Worm (Caenorhabditis elegans) whole organism, late embryonic: ENCODE measurements around the gene fbxa-131.

ENCODE experiments used
- C08G9.2 ChIP-seq: sonication (generic microtip); optimal IDR thresholded peaks from 2 replicates; lab custom pipeline; 2016; ENCODE audit warnings: mild to moderate bottlenecking, missing genetic modification characterization, moderate library complexity, missing compliant biosample characterization
- C38D4.7 ChIP-seq: fragments of 200-800 bp; sonication (Bioruptor generic); optimal IDR thresholded peaks from 2 replicates; lab custom pipeline; 2018; ENCODE audit warnings: mild to moderate bottlenecking, missing genetic modification characterization, moderate library complexity, missing compliant biosample characterization
- K02D7.2 ChIP-seq: sonication (generic microtip); optimal IDR thresholded peaks from 2 replicates; lab custom pipeline; 2017; ENCODE audit warnings: mild to moderate bottlenecking, missing genetic modification characterization, missing compliant biosample characterization
- K09A11.1 ChIP-seq: sonication (generic microtip); optimal IDR thresholded peaks from 2 replicates; lab custom pipeline; 2017; ENCODE audit warnings: antibody characterized with exemption, mild to moderate bottlenecking, missing genetic modification characterization, missing compliant biosample characterization; ENCODE audit not compliant: insufficient read depth
- Y22D7AL.16 ChIP-seq: sonication (generic microtip); optimal IDR thresholded peaks from 2 replicates; lab custom pipeline; 2016; ENCODE audit warnings: missing genetic modification characterization, missing compliant biosample characterization
- ceh-34 ChIP-seq: sonication (generic microtip); optimal IDR thresholded peaks from 2 replicates; lab custom pipeline; 2016; ENCODE audit warnings: mild to moderate bottlenecking, missing genetic modification characterization, missing compliant biosample characterization
- ceh-48 ChIP-seq: sonication (generic microtip); optimal IDR thresholded peaks from 2 replicates; lab custom pipeline; 2016; ENCODE audit warnings: missing genetic modification characterization, inconsistent platforms, missing compliant biosample characterization
- ceh-6 ChIP-seq: fragments of 200-800 bp; sonication (Bioruptor generic); optimal IDR thresholded peaks from 2 replicates; lab custom pipeline; 2018; ENCODE audit warnings: mild to moderate bottlenecking, missing genetic modification characterization, missing compliant biosample characterization
- dve-1 ChIP-seq: sonication (generic microtip); optimal IDR thresholded peaks from 2 replicates; lab custom pipeline; 2017; ENCODE audit warnings: antibody characterized with exemption, mild to moderate bottlenecking, missing genetic modification characterization, missing compliant biosample characterization
- fax-1 ChIP-seq: sonication (generic microtip); optimal IDR thresholded peaks from 2 replicates; lab custom pipeline; 2016; ENCODE audit warnings: missing genotype, missing genetic modification characterization, missing compliant biosample characterization
- fkh-10 ChIP-seq: fragments of 150-350 bp; optimal IDR thresholded peaks from 2 replicates; lab custom pipeline; 2014; ENCODE audit warnings: missing biosample characterization, missing genetic modification reagents, missing genetic modification characterization
- fkh-6 ChIP-seq: sonication (generic microtip); optimal IDR thresholded peaks from 2 replicates; lab custom pipeline; 2016; ENCODE audit warnings: missing genetic modification characterization, missing compliant biosample characterization
- hlh-13 ChIP-seq: fragments of 200-800 bp; sonication (Bioruptor generic); optimal IDR thresholded peaks from 2 replicates; lab custom pipeline; 2018; ENCODE audit warnings: mild to moderate bottlenecking, missing genetic modification characterization, missing compliant biosample characterization
- hlh-15 ChIP-seq: sonication (generic microtip); optimal IDR thresholded peaks from 2 replicates; lab custom pipeline; 2016; ENCODE audit warnings: missing genetic modification characterization, missing compliant biosample characterization
- hlh-30 ChIP-seq: sonication (generic microtip); optimal IDR thresholded peaks from 2 replicates; lab custom pipeline; 2017; ENCODE audit warnings: antibody characterized with exemption, missing genetic modification characterization, missing compliant biosample characterization; ENCODE audit not compliant: insufficient read depth
- hlh-6 ChIP-seq: sonication (generic microtip); optimal IDR thresholded peaks from 2 replicates; lab custom pipeline; 2016; ENCODE audit warnings: missing genotype, missing genetic modification characterization, missing compliant biosample characterization
- lim-6 ChIP-seq: sonication (generic microtip); optimal IDR thresholded peaks from 2 replicates; lab custom pipeline; 2016; ENCODE audit warnings: missing genetic modification characterization, missing compliant biosample characterization
- nhr-11 ChIP-seq: fragments of 150-350 bp; optimal IDR thresholded peaks from 2 replicates; lab custom pipeline; 2014; ENCODE audit warnings: missing biosample characterization, missing genetic modification characterization
- nhr-232 ChIP-seq: sonication (generic microtip); optimal IDR thresholded peaks from 2 replicates; lab custom pipeline; 2016; ENCODE audit warnings: missing genetic modification characterization, missing compliant biosample characterization
- npax-4 ChIP-seq: sonication (generic microtip); optimal IDR thresholded peaks from 2 replicates; lab custom pipeline; 2016; ENCODE audit warnings: missing genetic modification characterization, missing compliant biosample characterization
- odd-2 ChIP-seq: sonication (generic microtip); optimal IDR thresholded peaks from 2 replicates; lab custom pipeline; 2017; ENCODE audit warnings: antibody characterized with exemption, mild to moderate bottlenecking, missing genetic modification characterization, missing compliant biosample characterization
- pag-3 ChIP-seq: sonication (generic microtip); optimal IDR thresholded peaks from 2 replicates; lab custom pipeline; 2016; ENCODE audit warnings: missing compliant biosample characterization, missing genetic modification characterization, borderline replicate concordance
- pax-1 ChIP-seq: fragments of 150-350 bp; optimal IDR thresholded peaks from 2 replicates; lab custom pipeline; 2014; ENCODE audit warnings: missing biosample characterization, missing genetic modification characterization
- pha-4 ChIP-seq: fragments of 150-350 bp; optimal IDR thresholded peaks from 2 replicates; lab custom pipeline; 2018; ENCODE audit warnings: missing biosample characterization, missing genetic modification reagents, missing genetic modification characterization
- pros-1 ChIP-seq: fragments of 150-350 bp; optimal IDR thresholded peaks from 2 replicates; lab custom pipeline; 2014; ENCODE audit warnings: missing biosample characterization, missing genetic modification reagents, missing genetic modification characterization
- sdc-2 ChIP-seq: sonication (generic microtip); optimal IDR thresholded peaks from 2 replicates; lab custom pipeline; 2016; ENCODE audit warnings: missing genotype, missing genetic modification characterization, missing compliant biosample characterization
- sox-4 ChIP-seq: sonication (generic microtip); optimal IDR thresholded peaks from 2 replicates; lab custom pipeline; 2017; ENCODE audit warnings: mild to moderate bottlenecking, missing genetic modification characterization, inconsistent platforms, missing compliant biosample characterization
- syd-9 ChIP-seq: sonication (generic microtip); optimal IDR thresholded peaks from 2 replicates; lab custom pipeline; 2016; ENCODE audit warnings: mild to moderate bottlenecking, missing genetic modification characterization, moderate library complexity, missing compliant biosample characterization
- tbx-2 ChIP-seq: sonication (generic microtip); optimal IDR thresholded peaks from 2 replicates; lab custom pipeline; 2016; ENCODE audit warnings: missing genetic modification characterization, missing compliant biosample characterization
- unc-3 ChIP-seq, 2 experiments: fragments of 200-800 bp in 1 of 2; sonication (Bioruptor generic) in 1 of 2; sonication (generic microtip) in 1 of 2; conservative IDR thresholded peaks in 1 of 2; optimal IDR thresholded peaks in 1 of 2; 2 replicates each; pipeline versions ENCODE4 v1.3.6 to Lab custom; 2016 to 2022; ENCODE audit warnings: missing compliant biosample characterization in 2 of 2, missing genetic modification characterization in 2 of 2, missing genetic modification reagents in 1 of 2
- unc-42 ChIP-seq: sonication (generic microtip); optimal IDR thresholded peaks from 2 replicates; lab custom pipeline; 2016; ENCODE audit warnings: missing genotype, missing genetic modification characterization, missing compliant biosample characterization
- unc-55 ChIP-seq: sonication (generic microtip); optimal IDR thresholded peaks from 2 replicates; lab custom pipeline; 2017; ENCODE audit warnings: missing biosample characterization, missing genetic modification reagents, missing genetic modification characterization
- unc-86 ChIP-seq: sonication (generic microtip); optimal IDR thresholded peaks from 2 replicates; lab custom pipeline; 2016; ENCODE audit warnings: missing genetic modification characterization, missing compliant biosample characterization

The fbxa-131 gene

ce11 chrV:19752879-19753278 lies 14.7 kb downstream of the fbxa-131 start:
- TF ChIP-seq unc-55 (no peak), pag-3 (tag; lab: Kevin White, UChicago) (peak; percentile 38)

ce11 chrV:19754331-19754730 lies 16.1 kb downstream of the fbxa-131 start:
- TF ChIP-seq dve-1 (tag; lab: Kevin White, UChicago) (no peak), unc-42 (no peak)
- TF ChIP-seq, all 69 proteins: peak for 0

ce11 chrV:19755260-19755659 lies 17.0 kb downstream of the fbxa-131 start, which contains the start of gene clec-50:
TSS of gene clec-50 (minus strand) at chrV:19755368.
- TF ChIP-seq ceh-34 (tag; lab: Kevin White, UChicago): no peak
- TF ChIP-seq unc-3 (GFP tag; conservative IDR thresholded peaks at IDR 0.05; lab: Robert Waterston, UW): no peak
- TF ChIP-seq unc-3 (tag; optimal IDR thresholded peaks at IDR 0.05; lab: Kevin White, UChicago): no peak
- no peak for TF ChIP-seq K02D7.2
- TF ChIP-seq C38D4.7 (GFP tag; lab: Kevin White, UChicago): no peak
- no peak for TF ChIP-seq tbx-2
- no peak for TF ChIP-seq syd-9 (tag; lab: Kevin White, UChicago)
- no peak for TF ChIP-seq ceh-48 (tag; lab: Kevin White, UChicago)
- TF ChIP-seq ceh-6: no peak
- TF ChIP-seq pros-1 (tag; lab: Kevin White, UChicago): no peak
- no peak for TF ChIP-seq sdc-2 (tag; lab: Kevin White, UChicago)
- TF ChIP-seq lim-6 (tag; lab: Kevin White, UChicago): no peak
- TF ChIP-seq nhr-11 (tag; lab: Kevin White, UChicago): no peak
- no peak for TF ChIP-seq npax-4 (tag; lab: Kevin White, UChicago)
- no peak for TF ChIP-seq hlh-15 (tag; lab: Kevin White, UChicago)
- no peak for TF ChIP-seq fax-1 (tag; lab: Kevin White, UChicago)
- TF ChIP-seq hlh-13: no peak
- TF ChIP-seq nhr-232 (tag; lab: Kevin White, UChicago): no peak
- TF ChIP-seq unc-86 (tag; lab: Kevin White, UChicago): no peak
- TF ChIP-seq unc-55: no peak
- no peak for TF ChIP-seq C08G9.2 (tag; lab: Kevin White, UChicago)
- TF ChIP-seq, all 69 proteins: peak for 0

ce11 chrV:19756253-19756652 lies 18.0 kb downstream of the fbxa-131 start, which contains the start of gene W04E12.9:
TSS of gene W04E12.9 (plus strand) at chrV:19756553.
- no peak for TF ChIP-seq sox-4 (tag; lab: Kevin White, UChicago)
- TF ChIP-seq, all 69 proteins: peak for 0

- no peak for TF ChIP-seq nhr-11 (tag; lab: Kevin White, UChicago)
- TF ChIP-seq odd-2 (tag; lab: Kevin White, UChicago): no peak
- TF ChIP-seq, all 69 proteins: peak for 0
Observed at ce11 chrV:19759282-19759681, 21.1 kb downstream of the fbxa-131 start.

ce11 chrV:19760751-19761150 lies 22.5 kb downstream of the fbxa-131 start, which contains the start of gene M162.5:
TSS of gene M162.5 (plus strand) at chrV:19761051.
- no peak for TF ChIP-seq unc-42
- TF ChIP-seq fkh-6 (tag; lab: Kevin White, UChicago): no peak
- no peak for TF ChIP-seq fkh-10
- TF ChIP-seq pros-1 (tag; lab: Kevin White, UChicago): no peak
- no peak for TF ChIP-seq K02D7.2
- no peak for TF ChIP-seq pha-4 (tag; lab: Kevin White, UChicago)
- TF ChIP-seq fax-1 (tag; lab: Kevin White, UChicago): no peak
- TF ChIP-seq K09A11.1 (tag; lab: Kevin White, UChicago): no peak
- no peak for TF ChIP-seq hlh-6 (tag; lab: Kevin White, UChicago)
- no peak for TF ChIP-seq pax-1 (tag; lab: Kevin White, UChicago)
- TF ChIP-seq Y22D7AL.16 (tag; lab: Kevin White, UChicago): no peak
- no peak for TF ChIP-seq sdc-2 (tag; lab: Kevin White, UChicago)
- no peak for TF ChIP-seq nhr-11 (tag; lab: Kevin White, UChicago)
- no peak for TF ChIP-seq hlh-30 (tag; lab: Kevin White, UChicago)
